Worm (Caenorhabditis elegans) whole organism, L1 larva: ENCODE data around the gene Y113G7B.15.

Experiments
- alr-1 ChIP-seq: fragments of 200-800 bp; sonication (Bioruptor generic); optimal IDR thresholded peaks from 2 replicates; lab custom pipeline; 2018; ENCODE audit warnings: borderline replicate concordance, mild to moderate bottlenecking, missing genetic modification characterization, missing compliant biosample characterization
- blmp-1 ChIP-seq: fragments of 150-350 bp; optimal IDR thresholded peaks from 2 replicates; lab custom pipeline; 2014; ENCODE audit warnings: missing biosample characterization, missing genetic modification characterization
- ceh-63 ChIP-seq: fragments of 200-800 bp; sonication (Bioruptor generic); optimal IDR thresholded peaks from 2 replicates; lab custom pipeline; 2018; ENCODE audit warnings: mild to moderate bottlenecking, missing genetic modification characterization, missing compliant biosample characterization
- ceh-88 ChIP-seq: fragments of 200-800 bp; sonication (Bioruptor generic); IDR thresholded peaks from 2 replicates; pipeline ENCODE4 v1.3.6; 2022; ENCODE audit warnings: missing genetic modification characterization, missing compliant biosample characterization
- ces-1 ChIP-seq: fragments of 150-350 bp; optimal IDR thresholded peaks from 2 replicates; lab custom pipeline; 2014; ENCODE audit warnings: missing biosample characterization, missing genetic modification reagents, missing genetic modification characterization
- dpl-1 ChIP-seq, 3 experiments: fragments of 150-350 bp in 2 of 3; sonication (generic microtip) in 1 of 3; optimal IDR thresholded peaks; 2 replicates each; lab custom pipeline; 2014 to 2017; ENCODE audit warnings: missing biosample characterization in 3 of 3, missing genetic modification characterization in 3 of 3, missing genetic modification reagents in 3 of 3
- efl-1 ChIP-seq, 4 experiments: fragments of 150-350 bp; optimal IDR thresholded peaks in 3 of 4; peaks in 1 of 4; 1 replicate in 1 of 4; 2 replicates in 3 of 4; lab custom pipeline; 2014; ENCODE audit warnings: missing biosample characterization in 2 of 4, missing genetic modification characterization in 2 of 4, missing genetic modification reagents in 2 of 4
- egl-27 ChIP-seq, 2 experiments: fragments of 150-350 bp in 1 of 2; sonication (generic microtip); optimal IDR thresholded peaks; 3 replicates each; lab custom pipeline; 2017 to 2018; ENCODE audit warnings: missing biosample characterization in 2 of 2, missing genetic modification characterization in 2 of 2, missing genetic modification reagents in 2 of 2
- elt-2 ChIP-seq: sonication (generic microtip); optimal IDR thresholded peaks from 2 replicates; lab custom pipeline; 2016; ENCODE audit warnings: missing genetic modification characterization, mild to moderate bottlenecking, inconsistent platforms, missing compliant biosample characterization, missing genetic modification reagents
- ets-5 ChIP-seq: fragments of 200-800 bp; sonication (Bioruptor generic); IDR thresholded peaks from 2 replicates; pipeline ENCODE4 v1.3.6; 2022; ENCODE audit warnings: missing genetic modification characterization, missing compliant biosample characterization
- fkh-4 ChIP-seq: sonication (generic microtip); optimal IDR thresholded peaks from 2 replicates; lab custom pipeline; 2016; ENCODE audit warnings: missing compliant biosample characterization, missing genetic modification characterization, borderline replicate concordance
- fkh-8 ChIP-seq: sonication (generic microtip); optimal IDR thresholded peaks from 2 replicates; lab custom pipeline; 2016; ENCODE audit warnings: mild to moderate bottlenecking, missing genetic modification characterization, missing compliant biosample characterization
- hlh-17 ChIP-seq: fragments of 200-800 bp; sonication (Bioruptor generic); optimal IDR thresholded peaks from 2 replicates; lab custom pipeline; 2018; ENCODE audit warnings: missing genetic modification characterization, mild to moderate bottlenecking, missing compliant biosample characterization, moderate library complexity, borderline replicate concordance
- hpl-2 ChIP-seq: fragments of 150-350 bp; optimal IDR thresholded peaks from 2 replicates; lab custom pipeline; 2014; ENCODE audit warnings: missing biosample characterization, missing genetic modification reagents, missing genetic modification characterization
- irx-1 ChIP-seq: sonication (generic microtip); optimal IDR thresholded peaks from 2 replicates; lab custom pipeline; 2016; ENCODE audit warnings: missing genetic modification characterization, missing compliant biosample characterization
- isw-1 ChIP-seq: fragments of 200-800 bp; sonication (Bioruptor generic); IDR thresholded peaks from 2 replicates; pipeline ENCODE4 v1.3.6; 2022; ENCODE audit warnings: missing genetic modification characterization, missing compliant biosample characterization
- jun-1 ChIP-seq: fragments of 150-350 bp; optimal IDR thresholded peaks from 2 replicates; lab custom pipeline; 2014; ENCODE audit warnings: missing biosample characterization, missing genetic modification reagents, missing genetic modification characterization
- lin-13 ChIP-seq: fragments of 150-350 bp; optimal IDR thresholded peaks from 2 replicates; lab custom pipeline; 2014; ENCODE audit warnings: missing biosample characterization, missing genetic modification reagents, missing genetic modification characterization
- lin-35 ChIP-seq, 2 experiments: fragments of 150-350 bp; optimal IDR thresholded peaks; 2 replicates each; lab custom pipeline; 2014; ENCODE audit warnings: missing biosample characterization in 2 of 2, missing genetic modification characterization in 2 of 2, missing genetic modification reagents in 2 of 2
- lin-39 ChIP-seq: fragments of 150-350 bp; optimal IDR thresholded peaks from 2 replicates; lab custom pipeline; 2014; ENCODE audit warnings: missing biosample characterization, missing genetic modification reagents, missing genetic modification characterization
- nhr-11 ChIP-seq: fragments of 150-350 bp; optimal IDR thresholded peaks from 2 replicates; lab custom pipeline; 2014; ENCODE audit warnings: missing biosample characterization, missing genetic modification characterization
- nhr-28 ChIP-seq: fragments of 150-350 bp; optimal IDR thresholded peaks from 2 replicates; lab custom pipeline; 2014; ENCODE audit warnings: missing biosample characterization, missing genetic modification characterization
- nhr-71 ChIP-seq: sonication (generic microtip); optimal IDR thresholded peaks from 2 replicates; lab custom pipeline; 2016; ENCODE audit warnings: mild to moderate bottlenecking, missing genetic modification characterization, moderate library complexity, missing compliant biosample characterization
- nhr-76 ChIP-seq: sonication (generic microtip); optimal IDR thresholded peaks from 2 replicates; lab custom pipeline; 2017; ENCODE audit warnings: missing biosample characterization, missing genetic modification characterization
- nhr-84 ChIP-seq: sonication (generic microtip); optimal IDR thresholded peaks from 2 replicates; lab custom pipeline; 2017; ENCODE audit warnings: missing biosample characterization, missing genetic modification characterization
- nhr-90 ChIP-seq: sonication (generic microtip); optimal IDR thresholded peaks from 2 replicates; lab custom pipeline; 2016; ENCODE audit warnings: mild to moderate bottlenecking, missing genetic modification characterization, missing compliant biosample characterization; ENCODE audit not compliant: poor library complexity
- pax-3 ChIP-seq: fragments of 200-800 bp; sonication (Bioruptor generic); optimal IDR thresholded peaks from 2 replicates; lab custom pipeline; 2018; ENCODE audit warnings: mild to moderate bottlenecking, missing genetic modification characterization, moderate library complexity, missing compliant biosample characterization
- pqm-1 ChIP-seq: sonication (generic microtip); optimal IDR thresholded peaks from 3 replicates; lab custom pipeline; 2017; ENCODE audit warnings: missing biosample characterization, missing genetic modification characterization
- rnt-1 ChIP-seq: sonication (generic microtip); optimal IDR thresholded peaks from 2 replicates; lab custom pipeline; 2016; ENCODE audit warnings: mild to moderate bottlenecking, missing genetic modification characterization, moderate library complexity, missing compliant biosample characterization
- skn-1 ChIP-seq: fragments of 150-350 bp; optimal IDR thresholded peaks from 2 replicates; lab custom pipeline; 2014; ENCODE audit warnings: missing biosample characterization, missing genetic modification characterization
- snpc-4 ChIP-seq: fragments of 150-350 bp; optimal IDR thresholded peaks from 2 replicates; lab custom pipeline; 2014; ENCODE audit warnings: missing biosample characterization, missing genetic modification characterization
- sox-4 ChIP-seq: sonication (generic microtip); optimal IDR thresholded peaks from 2 replicates; lab custom pipeline; 2016; ENCODE audit warnings: missing genetic modification characterization, missing compliant biosample characterization
- swsn-7 ChIP-seq: sonication (generic microtip); optimal IDR thresholded peaks from 2 replicates; lab custom pipeline; 2016; ENCODE audit warnings: missing genetic modification characterization, missing compliant biosample characterization
- tbx-2 ChIP-seq: sonication (generic microtip); optimal IDR thresholded peaks from 2 replicates; lab custom pipeline; 2016; ENCODE audit warnings: missing genetic modification characterization, missing compliant biosample characterization
- unc-98 ChIP-seq: fragments of 200-800 bp; sonication (Bioruptor generic); IDR thresholded peaks from 2 replicates; pipeline ENCODE4 v1.3.6; 2022; ENCODE audit warnings: missing genetic modification characterization, missing compliant biosample characterization
- vab-15 ChIP-seq: sonication (generic microtip); optimal IDR thresholded peaks from 2 replicates; lab custom pipeline; 2017; ENCODE audit warnings: missing genotype, mild to moderate bottlenecking, missing genetic modification characterization, missing compliant biosample characterization
- xbp-1 ChIP-seq: sonication (generic microtip); optimal IDR thresholded peaks from 2 replicates; lab custom pipeline; 2016; ENCODE audit warnings: missing genetic modification characterization, missing compliant biosample characterization
- zip-4 ChIP-seq: fragments of 200-800 bp; sonication (Bioruptor generic); optimal IDR thresholded peaks from 2 replicates; lab custom pipeline; 2018; ENCODE audit warnings: mild to moderate bottlenecking, missing genetic modification characterization, moderate library complexity, missing compliant biosample characterization

Y113G7B.15 gene

ce11 chrV:20234439-20234838 is 796 bp upstream of the Y113G7B.15 start:
- TF ChIP-seq vab-15 (no peak), nhr-90 (tag; lab: Kevin White, UChicago) (no peak), blmp-1 (tag; lab: Kevin White, UChicago) (no peak), lin-39 (tag; lab: Kevin White, UChicago) (no peak), xbp-1 (no peak), nhr-84 (tag; lab: Kevin White, UChicago) (no peak), jun-1 (no peak), isw-1 (no peak)

DNA sequence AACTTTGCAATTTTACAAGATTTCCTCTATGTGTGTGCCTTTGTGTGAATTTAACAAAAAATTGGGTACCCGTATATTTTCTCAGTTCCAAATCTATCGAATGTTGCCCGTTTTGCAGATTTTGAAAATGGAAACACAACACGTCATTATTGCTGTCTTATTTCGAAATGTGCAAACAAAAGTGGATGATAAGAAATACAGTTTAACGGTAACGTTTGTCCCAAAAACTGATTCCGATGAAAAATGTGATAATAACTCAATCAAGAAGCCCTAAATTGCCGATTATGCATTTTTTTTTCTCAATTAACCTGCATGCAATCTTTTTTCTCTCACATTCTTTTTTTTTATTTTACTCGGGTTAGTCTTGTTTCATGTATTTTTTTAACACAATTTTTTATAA is 8.3 kb downstream of the Y113G7B.15 start:
- no peak for TF ChIP-seq unc-98 (GFP tag; lab: Robert Waterston, UW)
- TF ChIP-seq tbx-2 (tag; lab: Kevin White, UChicago): no peak
- no peak for TF ChIP-seq ceh-63
- no peak for TF ChIP-seq nhr-71 (tag; lab: Kevin White, UChicago)
- no peak for TF ChIP-seq ces-1 (GFP tag; lab: Kevin White, UChicago)
- TF ChIP-seq lin-35 (GFP tag; optimal IDR thresholded peaks at IDR 0.05; lab: Kevin White, UChicago): peak in 1 of 2 experiments; percentile 3
- TF ChIP-seq swsn-7 (tag; lab: Kevin White, UChicago): no peak
- no peak for TF ChIP-seq egl-27 (tag; optimal IDR thresholded peaks at IDR 0.05; lab: Kevin White, UChicago)
- TF ChIP-seq fkh-8 (tag; lab: Kevin White, UChicago): no peak
- TF ChIP-seq hlh-17 (GFP tag; lab: Kevin White, UChicago): no peak
- TF ChIP-seq efl-1 (optimal IDR thresholded peaks at IDR 0.05; lab: Kevin White, UChicago): no peak
- TF ChIP-seq efl-1 (GFP tag; optimal IDR thresholded peaks at IDR 0.05 in 1 of 2; lab: Kevin White, UChicago): peak in 1 of 2 experiments; percentile 6
- no peak for TF ChIP-seq nhr-11 (tag; lab: Kevin White, UChicago)
- TF ChIP-seq elt-2 (tag; lab: Kevin White, UChicago): peak; percentile 35
- no peak for TF ChIP-seq zip-4 (GFP tag; lab: Kevin White, UChicago)
- no peak for TF ChIP-seq hpl-2 (GFP tag; lab: Kevin White, UChicago)
- no peak for TF ChIP-seq rnt-1 (tag; lab: Kevin White, UChicago)
- TF ChIP-seq lin-13: no peak
- TF ChIP-seq pqm-1 (tag; lab: Kevin White, UChicago): no peak
- no peak for TF ChIP-seq nhr-76 (tag; lab: Kevin White, UChicago)
- TF ChIP-seq nhr-28 (tag; lab: Kevin White, UChicago): no peak
- TF ChIP-seq ceh-88 (GFP tag; lab: Robert Waterston, UW): no peak
- no peak for TF ChIP-seq fkh-4
- TF ChIP-seq pax-3: no peak
- no peak for TF ChIP-seq snpc-4
- no peak for TF ChIP-seq nhr-90 (tag; lab: Kevin White, UChicago)
- TF ChIP-seq sox-4 (tag; lab: Kevin White, UChicago): no peak

DNA sequence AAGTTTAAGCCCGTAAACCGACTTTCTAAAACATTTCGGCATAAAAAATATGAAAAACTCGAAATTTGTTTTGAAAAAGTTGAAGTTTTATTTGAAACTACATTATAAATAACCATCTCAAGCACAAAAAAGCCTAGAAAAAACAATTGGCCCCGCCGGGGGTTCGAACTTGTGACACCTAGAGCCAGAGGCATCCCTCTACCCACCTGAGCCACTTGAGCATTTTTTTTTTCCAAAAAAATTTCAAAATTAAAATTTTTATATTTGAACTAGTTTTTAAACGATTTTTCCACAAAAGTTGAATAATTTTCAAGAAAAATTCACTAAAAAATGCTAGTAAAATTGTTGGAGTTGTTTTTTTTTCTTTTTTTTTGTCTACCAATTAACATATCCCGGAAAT is 9.9 kb downstream of the Y113G7B.15 start:
- TF ChIP-seq ces-1 (GFP tag; lab: Kevin White, UChicago): no peak
- TF ChIP-seq dpl-1 (GFP tag; optimal IDR thresholded peaks at IDR 0.05; lab: Kevin White, UChicago): no peak
- TF ChIP-seq egl-27 (tag; optimal IDR thresholded peaks at IDR 0.05; lab: Kevin White, UChicago): no peak
- no peak for TF ChIP-seq irx-1
- TF ChIP-seq alr-1: no peak
- TF ChIP-seq skn-1 (tag; lab: Kevin White, UChicago): no peak
- no peak for TF ChIP-seq nhr-84 (tag; lab: Kevin White, UChicago)
- no peak for TF ChIP-seq ets-5

DNA sequence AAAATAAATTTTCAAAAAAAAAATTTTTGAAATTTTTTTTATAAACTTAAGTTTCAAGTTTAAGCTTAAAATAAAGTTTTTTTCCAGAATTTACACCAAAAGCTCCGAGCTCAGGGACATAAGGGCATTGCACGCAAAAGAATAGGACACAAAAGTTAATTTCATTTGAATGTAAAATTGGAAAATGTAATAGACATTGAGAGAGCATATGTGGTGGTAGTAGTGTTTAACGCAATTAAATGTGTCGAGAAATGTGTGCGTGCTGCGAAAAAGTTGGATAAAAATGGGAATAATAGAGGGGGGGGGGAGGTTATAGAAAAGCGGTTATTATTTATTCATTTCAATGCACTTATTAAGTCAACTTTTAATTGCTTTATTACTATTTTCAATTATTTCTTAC is 13.0 kb downstream of the Y113G7B.15 start:
- TF ChIP-seq efl-1 (optimal IDR thresholded peaks at IDR 0.05; lab: Kevin White, UChicago): no peak
- TF ChIP-seq efl-1 (GFP tag; optimal IDR thresholded peaks at IDR 0.05 in 1 of 2; lab: Kevin White, UChicago): peak in 1 of 2 experiments; percentile 30
- TF ChIP-seq nhr-76 (tag; lab: Kevin White, UChicago): no peak
